Fruit fly (Drosophila melanogaster) whole organism, pupa: ENCODE results near the gene CG1910.

Experiments used
- CG17806 ChIP-seq: fragments of 200-800 bp; sonication (Bioruptor generic); optimal IDR thresholded peaks from 2 replicates; lab custom pipeline; 2018; ENCODE audit warnings: missing biosample characterization, mild to moderate bottlenecking, missing genetic modification characterization, moderate library complexity
- CG8159 ChIP-seq: fragments of 200-800 bp; sonication (Bioruptor generic); optimal IDR thresholded peaks from 3 replicates; lab custom pipeline; 2018; ENCODE audit warnings: missing biosample characterization, mild to moderate bottlenecking, missing genetic modification characterization, moderate library complexity
- CG8301 ChIP-seq: fragments of 200-800 bp; sonication (Bioruptor generic); optimal IDR thresholded peaks from 2 replicates; lab custom pipeline; 2018; ENCODE audit warnings: missing biosample characterization, mild to moderate bottlenecking, missing genetic modification characterization
- D1 ChIP-seq: fragments of 200-800 bp; sonication (Bioruptor generic); optimal IDR thresholded peaks from 2 replicates; lab custom pipeline; 2018; ENCODE audit warnings: missing biosample characterization, mild to moderate bottlenecking, missing genetic modification characterization, moderate library complexity
- fd96Ca ChIP-seq: fragments of 200-800 bp; sonication (Bioruptor generic); IDR thresholded peaks from 3 replicates; pipeline ENCODE4 v1.3.6; 2022; ENCODE audit warnings: missing biosample characterization, missing genetic modification characterization

DNA sequence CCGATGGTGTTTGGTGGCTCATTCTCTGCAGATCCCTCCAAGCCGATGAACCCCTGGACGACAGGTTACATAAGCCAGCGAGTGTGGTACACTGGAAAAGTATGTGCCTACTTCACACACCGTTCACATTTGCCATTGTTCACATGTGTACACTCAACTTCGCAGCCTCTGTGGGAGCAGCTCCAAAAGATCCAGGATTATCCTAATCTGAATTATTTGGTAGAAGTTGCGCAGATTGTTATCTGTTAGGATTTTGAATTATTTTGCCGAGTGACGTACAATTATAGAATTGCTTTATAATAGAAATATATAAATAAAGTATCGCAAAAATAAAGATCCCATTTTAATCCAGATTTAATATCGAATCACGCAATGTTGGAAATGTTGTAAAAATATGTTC is 20.1 kb downstream of the CG1910 start:
- no peak for TF ChIP-seq D1
- TF ChIP-seq CG17806 (tag; lab: Kevin White, UChicago), result peak; percentile 32
- peak; percentile 71 for TF ChIP-seq CG8301 (tag; lab: Kevin White, UChicago)
- TF ChIP-seq CG8159 (tag; lab: Kevin White, UChicago), result peak; percentile 54
- TF ChIP-seq fd96Ca (GFP tag; lab: Robert Waterston, UW), result 0 out of 3 replicates have a peak, but pooled peaks have one; percentile 25
